Worm (Caenorhabditis elegans) whole organism, young adult: ENCODE results near the gene F31F4.11.
A peak's percentile ranks its signal among the peaks of the same experiment; 100 is the strongest.

ENCODE experiments used
- B0019.2 ChIP-seq: fragments of 200-800 bp; sonication (Bioruptor generic); conservative IDR thresholded peaks from 2 replicates; pipeline ENCODE4 v1.3.6; 2022; ENCODE audit warnings: missing genetic modification reagents, missing genetic modification characterization, missing compliant biosample characterization
- C17E4.6 ChIP-seq: fragments of 200-800 bp; sonication (Bioruptor generic); IDR thresholded peaks from 2 replicates; pipeline ENCODE4 v1.3.6; 2022; ENCODE audit warnings: missing genetic modification reagents, missing genetic modification characterization, missing compliant biosample characterization
- D2030.7 ChIP-seq: fragments of 200-800 bp; sonication (Bioruptor generic); IDR thresholded peaks from 2 replicates; pipeline ENCODE4 v1.3.6; 2022; ENCODE audit warnings: missing genetic modification reagents, missing genetic modification characterization, missing compliant biosample characterization
- F49E8.2 ChIP-seq: sonication (generic microtip); optimal IDR thresholded peaks from 3 replicates; lab custom pipeline; 2017; ENCODE audit warnings: missing genetic modification characterization, mild to moderate bottlenecking, missing compliant biosample characterization, antibody characterized with exemption, moderate library complexity; ENCODE audit not compliant: insufficient read depth
- F52B5.7 ChIP-seq: sonication (generic microtip); optimal IDR thresholded peaks from 2 replicates; lab custom pipeline; 2016; ENCODE audit warnings: mild to moderate bottlenecking, missing genetic modification characterization, missing compliant biosample characterization
- F55B11.4 ChIP-seq: sonication (generic microtip); optimal IDR thresholded peaks from 2 replicates; lab custom pipeline; 2016; ENCODE audit warnings: missing compliant biosample characterization, missing genetic modification characterization, borderline replicate concordance; ENCODE audit not compliant: insufficient read depth
- K11D2.4 ChIP-seq: fragments of 200-800 bp; sonication (Bioruptor generic); IDR thresholded peaks from 2 replicates; pipeline ENCODE4 v1.3.6; 2022; ENCODE audit warnings: missing genetic modification reagents, missing genetic modification characterization, missing compliant biosample characterization
- Y67H2A.10 ChIP-seq: fragments of 200-800 bp; sonication (Bioruptor generic); conservative IDR thresholded peaks from 2 replicates; pipeline ENCODE4 v1.3.6; 2022; ENCODE audit warnings: missing genetic modification reagents, missing genetic modification characterization, missing compliant biosample characterization
- ama-1 ChIP-seq, 3 experiments: fragments of 150-350 bp in 1 of 3; sonication (generic microtip) in 2 of 3; optimal IDR thresholded peaks; 2 replicates each; lab custom pipeline; 2014 to 2018; ENCODE audit warnings: missing biosample characterization in 2 of 3, missing genetic modification characterization in 2 of 3, missing genetic modification reagents in 2 of 3
- atf-7 ChIP-seq: sonication (generic microtip); optimal IDR thresholded peaks from 2 replicates; lab custom pipeline; 2017; ENCODE audit warnings: mild to moderate bottlenecking, missing genetic modification characterization, missing compliant biosample characterization
- athp-1 ChIP-seq: sonication (generic microtip); optimal IDR thresholded peaks from 2 replicates; lab custom pipeline; 2017; ENCODE audit warnings: mild to moderate bottlenecking, missing genetic modification characterization, missing compliant biosample characterization
- attf-5 ChIP-seq: fragments of 200-800 bp; sonication (Bioruptor generic); optimal IDR thresholded peaks from 2 replicates; lab custom pipeline; 2018; ENCODE audit warnings: mild to moderate bottlenecking, missing genetic modification characterization, missing compliant biosample characterization
- attf-6 ChIP-seq: fragments of 200-800 bp; sonication (Bioruptor generic); IDR thresholded peaks from 2 replicates; pipeline ENCODE4 v1.3.6; 2022; ENCODE audit warnings: missing genetic modification reagents, missing genetic modification characterization, missing compliant biosample characterization
- ceh-100 ChIP-seq: fragments of 200-800 bp; sonication (Bioruptor generic); IDR thresholded peaks from 2 replicates; pipeline ENCODE4 v1.3.6; 2022; ENCODE audit warnings: missing genetic modification reagents, missing genetic modification characterization, missing compliant biosample characterization
- ceh-27 ChIP-seq: fragments of 200-800 bp; sonication (Bioruptor generic); optimal IDR thresholded peaks from 2 replicates; lab custom pipeline; 2018; ENCODE audit warnings: mild to moderate bottlenecking, missing genetic modification characterization, moderate library complexity, missing compliant biosample characterization
- dpl-1 ChIP-seq: fragments of 150-350 bp; optimal IDR thresholded peaks from 2 replicates; lab custom pipeline; 2014; ENCODE audit warnings: missing biosample characterization, missing genetic modification reagents, missing genetic modification characterization
- efl-1 ChIP-seq: fragments of 150-350 bp; optimal IDR thresholded peaks from 2 replicates; lab custom pipeline; 2014; ENCODE audit warnings: missing biosample characterization, missing genetic modification reagents, missing genetic modification characterization
- ekl-4 ChIP-seq: fragments of 200-800 bp; sonication (Bioruptor generic); IDR thresholded peaks from 2 replicates; pipeline ENCODE4 v1.3.6; 2022; ENCODE audit warnings: missing genetic modification reagents, missing genetic modification characterization, missing compliant biosample characterization
- ets-4 ChIP-seq: fragments of 200-800 bp; sonication (Bioruptor generic); optimal IDR thresholded peaks from 2 replicates; lab custom pipeline; 2018; ENCODE audit warnings: mild to moderate bottlenecking, missing genetic modification characterization, missing compliant biosample characterization
- hmg-1.2 ChIP-seq: fragments of 200-800 bp; sonication (Bioruptor generic); IDR thresholded peaks from 2 replicates; pipeline ENCODE4 v1.3.6; 2022; ENCODE audit warnings: missing genetic modification reagents, missing genetic modification characterization, missing compliant biosample characterization
- hsf-1 ChIP-seq: fragments of 200-800 bp; sonication (Bioruptor generic); IDR thresholded peaks from 2 replicates; pipeline ENCODE4 v1.3.6; 2022; ENCODE audit warnings: missing genetic modification reagents, missing genetic modification characterization, missing compliant biosample characterization
- lag-1 ChIP-seq: fragments of 200-800 bp; sonication (Bioruptor generic); IDR thresholded peaks from 2 replicates; pipeline ENCODE4 v1.3.6; 2022; ENCODE audit warnings: missing genetic modification reagents, missing genetic modification characterization, missing compliant biosample characterization
- let-607 ChIP-seq, 2 experiments: fragments of 200-800 bp in 1 of 2; sonication (Bioruptor generic) in 1 of 2; sonication (generic microtip) in 1 of 2; optimal IDR thresholded peaks; 2 replicates each; lab custom pipeline; 2016 to 2018; ENCODE audit warnings: mild to moderate bottlenecking in 2 of 2, missing compliant biosample characterization in 2 of 2, missing genetic modification characterization in 2 of 2, moderate library complexity in 2 of 2, missing genotype in 1 of 2
- lin-35 ChIP-seq, 3 experiments: fragments of 150-350 bp in 2 of 3; sonication (generic microtip) in 1 of 3; optimal IDR thresholded peaks; 2 replicates each; lab custom pipeline; 2014 to 2018; ENCODE audit warnings: missing biosample characterization in 3 of 3, missing genetic modification characterization in 3 of 3, missing genetic modification reagents in 3 of 3
- madf-10 ChIP-seq: sonication (generic microtip); optimal IDR thresholded peaks from 2 replicates; lab custom pipeline; 2016; ENCODE audit warnings: mild to moderate bottlenecking, missing genetic modification characterization, missing compliant biosample characterization
- mxl-1 ChIP-seq: sonication (generic microtip); optimal IDR thresholded peaks from 2 replicates; lab custom pipeline; 2016; ENCODE audit warnings: missing genetic modification characterization, missing compliant biosample characterization
- nfya-2 ChIP-seq: fragments of 200-800 bp; sonication (Bioruptor generic); IDR thresholded peaks from 2 replicates; pipeline ENCODE4 v1.3.6; 2022; ENCODE audit warnings: missing genetic modification reagents, missing genetic modification characterization, missing compliant biosample characterization
- nhr-179 ChIP-seq: sonication (generic microtip); optimal IDR thresholded peaks from 2 replicates; lab custom pipeline; 2016; ENCODE audit warnings: mild to moderate bottlenecking, missing genetic modification characterization, missing compliant biosample characterization
- nhr-27 ChIP-seq: fragments of 200-800 bp; sonication (Bioruptor generic); optimal IDR thresholded peaks from 2 replicates; lab custom pipeline; 2018; ENCODE audit warnings: mild to moderate bottlenecking, missing genetic modification characterization, moderate library complexity, missing compliant biosample characterization
- nhr-80 ChIP-seq: sonication (generic microtip); optimal IDR thresholded peaks from 2 replicates; lab custom pipeline; 2016; ENCODE audit warnings: missing genetic modification characterization, missing compliant biosample characterization
- pbrm-1 ChIP-seq: fragments of 200-800 bp; sonication (Bioruptor generic); IDR thresholded peaks from 2 replicates; pipeline ENCODE4 v1.3.6; 2022; ENCODE audit warnings: missing genetic modification reagents, missing genetic modification characterization, missing compliant biosample characterization
- repo-1 ChIP-seq: sonication (generic microtip); optimal IDR thresholded peaks from 2 replicates; lab custom pipeline; 2017; ENCODE audit warnings: mild to moderate bottlenecking, missing genetic modification characterization, missing compliant biosample characterization
- sdz-38 ChIP-seq: sonication (generic microtip); optimal IDR thresholded peaks from 2 replicates; lab custom pipeline; 2016; ENCODE audit warnings: missing genotype, missing genetic modification characterization, missing compliant biosample characterization
- sea-2 ChIP-seq: fragments of 200-800 bp; sonication (Bioruptor generic); IDR thresholded peaks from 2 replicates; pipeline ENCODE4 v1.3.6; 2022; ENCODE audit warnings: missing genetic modification characterization, missing compliant biosample characterization
- sptf-2 ChIP-seq: fragments of 200-800 bp; sonication (Bioruptor generic); optimal IDR thresholded peaks from 2 replicates; lab custom pipeline; 2018; ENCODE audit warnings: mild to moderate bottlenecking, missing genetic modification characterization, missing compliant biosample characterization
- tbp1 ChIP-seq: fragments of 200-800 bp; sonication (Bioruptor generic); optimal IDR thresholded peaks from 2 replicates; lab custom pipeline; 2018; ENCODE audit warnings: mild to moderate bottlenecking, missing genetic modification characterization, missing compliant biosample characterization
- tbx-9 ChIP-seq: sonication (generic microtip); optimal IDR thresholded peaks from 2 replicates; lab custom pipeline; 2016; ENCODE audit warnings: borderline replicate concordance, missing genetic modification characterization, inconsistent platforms, missing compliant biosample characterization
- xnd-1 ChIP-seq: sonication (generic microtip); optimal IDR thresholded peaks from 2 replicates; lab custom pipeline; 2016; ENCODE audit warnings: missing genotype, missing genetic modification reagents, missing genetic modification characterization, missing compliant biosample characterization
- zfh-2 ChIP-seq: fragments of 200-800 bp; sonication (Bioruptor generic); conservative IDR thresholded peaks from 2 replicates; pipeline ENCODE4 v1.3.6; 2022; ENCODE audit warnings: missing genetic modification reagents, missing genetic modification characterization, missing compliant biosample characterization
- ztf-22 ChIP-seq: fragments of 200-800 bp; sonication (Bioruptor generic); optimal IDR thresholded peaks from 2 replicates; lab custom pipeline; 2018; ENCODE audit warnings: mild to moderate bottlenecking, missing genetic modification characterization, moderate library complexity, missing compliant biosample characterization

Gene F31F4.11

ce11 chrV:699489-700129, 35.4 kb upstream of the F31F4.11 start, which contains the start of the genes ugt-29 and srx-5:
TSS of gene ugt-29 (minus strand) at chrV:699589.
TSS of gene srx-5 (plus strand) at chrV:700079.
- no peak for TF ChIP-seq lin-35 (GFP tag; optimal IDR thresholded peaks at IDR 0.05; lab: Kevin White, UChicago)
- peak; percentile 39 for TF ChIP-seq nhr-80 (tag; lab: Kevin White, UChicago)
- TF ChIP-seq B0019.2 (GFP tag; lab: Robert Waterston, UW): no peak

- no peak for TF ChIP-seq tbp1 (GFP tag; lab: Kevin White, UChicago)
- no peak for TF ChIP-seq hmg-1.2 (GFP tag; lab: Robert Waterston, UW)
- TF ChIP-seq nhr-179 (tag; lab: Kevin White, UChicago): no peak
- TF ChIP-seq athp-1 (tag; lab: Kevin White, UChicago): no peak
- no peak for TF ChIP-seq attf-5 (GFP tag; lab: Kevin White, UChicago)
- no peak for TF ChIP-seq lag-1 (GFP tag; lab: Robert Waterston, UW)
- TF ChIP-seq xnd-1 (tag; lab: Kevin White, UChicago): no peak
- no peak for TF ChIP-seq tbx-9
- TF ChIP-seq sptf-2 (GFP tag; lab: Kevin White, UChicago): no peak
- no peak for TF ChIP-seq efl-1 (GFP tag; lab: Kevin White, UChicago)
- no peak for TF ChIP-seq nfya-2 (GFP tag; lab: Robert Waterston, UW)
- TF ChIP-seq K11D2.4 (GFP tag; lab: Robert Waterston, UW): no peak
These were observed 34.8 kb upstream of the F31F4.11 start for ce11 chrV:699051-699450.

ce11 chrV:695914-696313, 31.7 kb upstream of the F31F4.11 start, which contains the start of gene srj-52:
TSS of gene srj-52 (minus strand) at chrV:696014.
- TF ChIP-seq dpl-1: no peak
- TF ChIP-seq F55B11.4 (tag; lab: Kevin White, UChicago): no peak
- TF ChIP-seq sea-2 (GFP tag; lab: Robert Waterston, UW): no peak
- no peak for TF ChIP-seq ets-4 (GFP tag; lab: Kevin White, UChicago)

ce11 chrV:694625-695024, 30.4 kb upstream of the F31F4.11 start, which contains the start of gene srj-53:
TSS of gene srj-53 (minus strand) at chrV:694725.
- TF ChIP-seq hsf-1: no peak
- TF ChIP-seq ama-1 (optimal IDR thresholded peaks at IDR 0.05; lab: Kevin White, UChicago): no peak
- TF ChIP-seq ama-1 (GFP tag; optimal IDR thresholded peaks at IDR 0.05; lab: Kevin White, UChicago): no peak
- TF ChIP-seq D2030.7: no peak
- TF ChIP-seq C17E4.6 (GFP tag; lab: Robert Waterston, UW): no peak
- TF ChIP-seq ekl-4 (GFP tag; lab: Robert Waterston, UW): no peak
- no peak for TF ChIP-seq F49E8.2
- no peak for TF ChIP-seq Y67H2A.10
- TF ChIP-seq madf-10 (tag; lab: Kevin White, UChicago): no peak
- no peak for TF ChIP-seq repo-1 (tag; lab: Kevin White, UChicago)
- TF ChIP-seq ceh-100 (GFP tag; lab: Robert Waterston, UW): no peak
- TF ChIP-seq, all 124 proteins: peak for 0

- TF ChIP-seq Y67H2A.10: no peak
- no peak for TF ChIP-seq D2030.7
- TF ChIP-seq ztf-22: no peak
- TF ChIP-seq pbrm-1 (GFP tag; lab: Robert Waterston, UW): no peak
- no peak for TF ChIP-seq attf-6
- TF ChIP-seq efl-1 (GFP tag; lab: Kevin White, UChicago): no peak
- no peak for TF ChIP-seq nhr-27 (tag; lab: Kevin White, UChicago)
- TF ChIP-seq let-607 (tag; optimal IDR thresholded peaks at IDR 0.05; lab: Kevin White, UChicago): no peak
- no peak for TF ChIP-seq ceh-27 (GFP tag; lab: Kevin White, UChicago)
- TF ChIP-seq lin-35 (GFP tag; optimal IDR thresholded peaks at IDR 0.05; lab: Kevin White, UChicago): no peak
- no peak for TF ChIP-seq tbp1 (GFP tag; lab: Kevin White, UChicago)
- no peak for TF ChIP-seq mxl-1 (tag; lab: Kevin White, UChicago)
- no peak for TF ChIP-seq zfh-2 (GFP tag; lab: Robert Waterston, UW)
- TF ChIP-seq atf-7: no peak
- TF ChIP-seq sdz-38 (tag; lab: Kevin White, UChicago): no peak
- TF ChIP-seq F52B5.7 (tag; lab: Kevin White, UChicago): no peak
These were observed 28.6 kb upstream of the F31F4.11 start, which contains the start of gene srx-4 for ce11 chrV:692720-693422. TSS of gene srx-4 (minus strand) at chrV:692770.
